Worm (Caenorhabditis elegans): ENCODE results near the gene T02C12.5.

Gene T02C12.5

ce11 chrIII:3994457-3994856, 33.5 kb downstream of the T02C12.5 start:
- TF ChIP-seq W03F9.2 (tag; optimal IDR thresholded peaks at IDR 0.05) = no peak
- no peak for TF ChIP-seq dao-5 (tag; optimal IDR thresholded peaks at IDR 0.05)
- TF ChIP-seq him-1 (tag; optimal IDR thresholded peaks at IDR 0.05) = no peak

DNA sequence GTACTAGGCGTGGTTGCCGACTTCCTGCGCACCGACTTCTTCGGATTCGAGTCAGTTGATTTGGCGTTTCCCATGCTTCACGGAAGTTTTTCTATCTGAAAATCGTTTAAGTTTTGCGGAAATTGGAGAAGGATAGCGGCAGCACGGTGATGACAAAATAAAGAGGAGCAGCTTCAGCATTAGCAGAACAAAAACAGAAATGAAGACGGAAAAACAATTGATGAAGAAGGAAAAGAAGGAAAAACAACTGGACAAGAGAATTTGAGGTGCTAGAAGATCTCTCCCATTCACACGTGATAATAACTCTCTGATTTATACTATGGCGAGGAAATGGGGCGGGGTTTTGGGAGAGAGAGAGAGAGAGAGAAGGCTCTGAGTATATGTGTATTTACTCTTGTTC, 35.9 kb downstream of the T02C12.5 start, which contains the start of gene glb-11:
Gene glb-11, minus strand, starts transcription at position 101 of the 400 bp plus-strand sequence.
- no peak for TF ChIP-seq dao-5 (tag; optimal IDR thresholded peaks at IDR 0.05)
- no peak for TF ChIP-seq W03F9.2 (tag; optimal IDR thresholded peaks at IDR 0.05)
- no peak for TF ChIP-seq him-1 (tag; optimal IDR thresholded peaks at IDR 0.05)

DNA sequence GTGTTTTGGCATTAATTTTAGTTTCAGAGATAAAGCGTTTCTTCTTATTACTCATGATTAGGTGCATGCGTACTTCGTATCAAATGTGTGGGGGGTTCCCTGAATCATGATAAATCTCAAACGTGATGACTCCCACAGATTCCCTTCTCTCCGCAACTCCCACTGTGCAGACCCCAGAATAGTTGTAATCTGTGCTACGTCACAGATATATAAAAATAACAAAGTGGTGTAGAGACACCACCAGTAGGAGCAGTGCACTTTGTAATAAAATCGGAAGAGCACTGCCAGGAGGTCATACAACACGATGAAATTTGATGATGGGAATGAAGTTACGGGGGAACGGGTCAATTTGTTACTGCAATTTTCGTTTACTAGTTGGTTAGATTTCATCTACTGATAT, 36.6 kb downstream of the T02C12.5 start:
- TF ChIP-seq him-1 (tag; optimal IDR thresholded peaks at IDR 0.05) (no peak), dao-5 (tag; optimal IDR thresholded peaks at IDR 0.05) (no peak), W03F9.2 (tag; optimal IDR thresholded peaks at IDR 0.05) (no peak)

ce11 chrIII:3987759-3988158, 40.2 kb downstream of the T02C12.5 start, which contains the start of gene C36E8.6:
C36E8.6 (plus strand) TSS chrIII:3988059.
- TF ChIP-seq him-1 (tag; optimal IDR thresholded peaks at IDR 0.05) (no peak), dao-5 (tag; optimal IDR thresholded peaks at IDR 0.05) (no peak), W03F9.2 (tag; optimal IDR thresholded peaks at IDR 0.05) (no peak)

ce11 chrIII:3986368-3986767, 41.6 kb downstream of the T02C12.5 start, which contains the start of gene Y1A5A.1:
Y1A5A.1 (minus strand) TSS chrIII:3986661.
- TF ChIP-seq him-1 (tag; optimal IDR thresholded peaks at IDR 0.05) (no peak), dao-5 (tag; optimal IDR thresholded peaks at IDR 0.05) (no peak), W03F9.2 (tag; optimal IDR thresholded peaks at IDR 0.05) (no peak)

- no peak for TF ChIP-seq W03F9.2 (tag; optimal IDR thresholded peaks at IDR 0.05)
- peak; percentile 69 for TF ChIP-seq him-1 (tag; optimal IDR thresholded peaks at IDR 0.05)
These were observed 43.9 kb downstream of the T02C12.5 start for ce11 chrIII:3984049-3984484.

ce11 chrIII:3979980-3980631, 47.9 kb downstream of the T02C12.5 start:
- TF ChIP-seq W03F9.2 (tag; optimal IDR thresholded peaks at IDR 0.05) (peak; percentile 46), him-1 (tag; optimal IDR thresholded peaks at IDR 0.05) (no peak)

DNA sequence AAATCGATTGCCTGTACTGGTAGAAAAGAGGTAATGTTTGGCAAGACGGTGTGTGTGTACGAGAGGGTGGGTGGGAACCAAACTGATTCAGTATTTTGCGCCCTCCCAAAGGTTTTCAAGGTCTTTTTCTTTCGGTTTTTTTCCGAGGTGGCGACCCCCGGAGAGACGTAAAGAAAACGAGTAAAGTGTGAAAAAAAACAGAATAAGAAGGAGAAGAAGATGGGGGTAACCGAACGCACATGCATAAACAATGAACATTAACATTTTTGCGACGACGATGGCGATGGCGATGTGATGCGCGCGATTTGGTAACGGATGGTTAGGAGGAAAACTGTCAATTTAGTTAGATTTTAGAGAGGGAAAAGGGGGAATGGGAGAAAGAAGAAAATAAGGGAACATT, 49.5 kb downstream of the T02C12.5 start:
- TF ChIP-seq dao-5 (tag; optimal IDR thresholded peaks at IDR 0.05) (no peak), him-1 (tag; optimal IDR thresholded peaks at IDR 0.05) (no peak), W03F9.2 (tag; optimal IDR thresholded peaks at IDR 0.05) (no peak)

- TF ChIP-seq him-1 (tag; optimal IDR thresholded peaks at IDR 0.05) (no peak), dao-5 (tag; optimal IDR thresholded peaks at IDR 0.05) (no peak), W03F9.2 (tag; optimal IDR thresholded peaks at IDR 0.05) (no peak)
These were observed 51.0 kb downstream of the T02C12.5 start for ce11 chrIII:3976992-3977391.
